Worm (Caenorhabditis elegans): ENCODE measurements around the gene mmab-1.

Gene mmab-1

DNA sequence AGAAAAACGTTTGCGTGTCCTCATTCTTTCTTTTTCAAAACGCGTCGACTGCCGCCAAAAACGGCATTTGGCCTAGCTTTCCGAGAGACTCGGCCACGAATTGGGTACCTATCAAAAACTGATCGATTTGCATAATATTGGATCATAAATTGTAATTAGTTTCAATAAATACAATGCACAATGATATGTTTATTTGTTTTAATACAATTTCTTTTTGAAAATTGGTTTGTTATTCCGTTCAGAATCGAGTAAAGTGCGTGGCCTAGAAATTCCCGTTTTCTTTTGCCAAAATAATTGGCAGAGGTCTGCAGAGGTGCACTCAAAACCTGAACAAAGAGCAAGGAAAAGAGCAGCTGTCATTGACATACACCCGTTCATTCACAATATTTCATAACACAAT is 16.5 kb downstream of the mmab-1 start, which contains the start of gene F26F4.8 (continued):
- TF ChIP-seq nhr-12 (tag; optimal IDR thresholded peaks at IDR 0.05) (no peak), ets-5 (GFP tag; IDR thresholded peaks at IDR 0.05) (no peak), nhr-85 (tag) (peak; percentile 69), zag-1 (tag; optimal IDR thresholded peaks at IDR 0.05) (no peak), nhr-71 (tag; optimal IDR thresholded peaks at IDR 0.05) (peak; percentile 68), unc-86 (tag; optimal IDR thresholded peaks at IDR 0.05) (peak; percentile 26), lin-15B (tag; optimal IDR thresholded peaks at IDR 0.05) (peak; percentile 30), nhr-20 (tag; optimal IDR thresholded peaks at IDR 0.05) (peak; percentile 46), hpl-2 (GFP tag; optimal IDR thresholded peaks at IDR 0.05) (no peak), Y116A8C.19 (tag; optimal IDR thresholded peaks at IDR 0.05; ENCODE audit: borderline replicate concordance) (peak; percentile 5), fkh-8 (tag; optimal IDR thresholded peaks at IDR 0.05) (peak; percentile 57), fkh-4 (tag; optimal IDR thresholded peaks at IDR 0.05; ENCODE audit: borderline replicate concordance) (peak; percentile 88), fos-1 (tag; optimal IDR thresholded peaks at IDR 0.05) (no peak), aha-1 (tag; optimal IDR thresholded peaks at IDR 0.05) (no peak), tbx-2 (tag; optimal IDR thresholded peaks at IDR 0.05) (peak; percentile 70), nhr-28 (tag; optimal IDR thresholded peaks at IDR 0.05) (no peak), C16A3.4 (tag; optimal IDR thresholded peaks at IDR 0.05) (no peak), C04F5.9 (tag; optimal IDR thresholded peaks at IDR 0.05) (peak; percentile 59), sptf-1 (tag; optimal IDR thresholded peaks at IDR 0.05) (no peak), irx-1 (tag; optimal IDR thresholded peaks at IDR 0.05) (peak; percentile 88), lir-3 (tag; optimal IDR thresholded peaks at IDR 0.05; ENCODE audit: poor library complexity) (peak; percentile 82), ceh-88 (GFP tag; IDR thresholded peaks at IDR 0.05) (no peak), alr-1 (tag; optimal IDR thresholded peaks at IDR 0.05; ENCODE audit: borderline replicate concordance) (no peak), nhr-77 (tag; optimal IDR thresholded peaks at IDR 0.05) (no peak), pag-3 (tag; optimal IDR thresholded peaks at IDR 0.05; ENCODE audit: borderline replicate concordance, insufficient read depth) (peak; percentile 73), rnt-1 (tag; optimal IDR thresholded peaks at IDR 0.05) (peak; percentile 59), F16B12.6 (tag; optimal IDR thresholded peaks at IDR 0.05) (no peak), aly-2 (tag; optimal IDR thresholded peaks at IDR 0.05) (no peak), mef-2 (tag; optimal IDR thresholded peaks at IDR 0.05) (no peak), efl-3 (GFP tag; optimal IDR thresholded peaks at IDR 0.05) (no peak), isw-1 (GFP tag; IDR thresholded peaks at IDR 0.05) (peak; percentile 37), elt-2 (tag; optimal IDR thresholded peaks at IDR 0.05) (no peak), swsn-7 (tag; optimal IDR thresholded peaks at IDR 0.05) (peak; percentile 19), nhr-19 (GFP tag; conservative IDR thresholded peaks at IDR 0.05) (no peak), lsy-2 (tag; optimal IDR thresholded peaks at IDR 0.05) (peak; percentile 35 to 51), nhr-47 (tag; optimal IDR thresholded peaks at IDR 0.05) (peak; percentile 66), tlp-1 (tag; optimal IDR thresholded peaks at IDR 0.05) (no peak), egl-13 (tag; optimal IDR thresholded peaks at IDR 0.05) (peak; percentile 61), C34B4.2 (tag; optimal IDR thresholded peaks at IDR 0.05) (no peak), dsc-1 (tag; optimal IDR thresholded peaks at IDR 0.05) (peak; percentile 53), nhr-84 (tag; optimal IDR thresholded peaks at IDR 0.05) (no peak), pax-3 (tag; optimal IDR thresholded peaks at IDR 0.05) (peak; percentile 69)

DNA sequence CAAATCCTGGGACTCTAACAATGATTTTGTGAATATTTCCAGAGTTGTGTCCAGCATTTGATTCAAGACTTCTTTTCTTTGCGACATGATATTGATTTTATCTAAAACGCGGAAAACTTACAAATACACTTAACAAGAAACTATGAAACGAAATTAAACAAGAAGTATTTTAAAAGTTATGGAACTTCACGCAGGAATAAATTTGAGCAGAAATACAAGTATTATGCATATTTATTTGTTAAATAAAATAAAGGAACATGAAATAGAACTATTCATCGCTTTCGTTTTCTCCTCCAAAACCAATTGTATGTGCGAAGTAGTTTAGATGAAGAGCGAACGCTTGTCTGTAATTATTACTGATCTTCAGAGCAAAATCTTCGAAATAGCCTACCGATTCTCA is 18.1 kb downstream of the mmab-1 start, which contains the start of gene kbp-2:
Gene kbp-2, minus strand, starts transcription at position 101 of the 400 bp plus-strand sequence.
- TF ChIP-seq nhr-77 (tag; optimal IDR thresholded peaks at IDR 0.05) (no peak), lin-15B (tag; optimal IDR thresholded peaks at IDR 0.05) (no peak), jun-1 (tag; optimal IDR thresholded peaks at IDR 0.05) (no peak), ceh-82 (tag; optimal IDR thresholded peaks at IDR 0.05) (no peak), ztf-11 (tag; optimal IDR thresholded peaks at IDR 0.05) (no peak), blmp-1 (tag; optimal IDR thresholded peaks at IDR 0.05) (no peak), lir-3 (tag; optimal IDR thresholded peaks at IDR 0.05; ENCODE audit: poor library complexity) (no peak), xbp-1 (tag; optimal IDR thresholded peaks at IDR 0.05) (no peak), egl-27 (tag; optimal IDR thresholded peaks at IDR 0.05) (no peak), Y116A8C.19 (tag; optimal IDR thresholded peaks at IDR 0.05; ENCODE audit: borderline replicate concordance) (no peak), sptf-1 (tag; optimal IDR thresholded peaks at IDR 0.05) (no peak), alr-1 (tag; optimal IDR thresholded peaks at IDR 0.05; ENCODE audit: borderline replicate concordance) (no peak)

Measured in whole organism, L1 larva.